Worm (Caenorhabditis elegans): ENCODE measurements around the gene idpb-4.

DNA sequence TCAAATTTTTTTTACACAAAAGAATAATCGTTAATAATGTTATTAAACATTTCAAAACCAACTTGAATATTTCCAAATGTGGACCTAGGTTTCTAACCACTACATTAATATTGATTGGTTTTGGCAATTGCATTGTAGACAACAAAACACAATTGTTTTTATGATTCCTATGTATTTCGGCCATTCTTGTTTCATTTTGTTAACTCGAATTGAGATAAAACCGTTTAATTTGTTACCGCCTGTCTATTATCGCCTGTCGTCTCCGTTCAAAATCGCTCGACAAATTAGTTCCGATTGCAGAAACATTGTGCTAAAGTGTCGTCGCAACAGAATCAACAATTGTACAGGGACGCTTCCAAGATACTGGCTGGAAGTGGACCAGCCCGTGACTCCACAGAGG, 33.3 kb upstream of the idpb-4 start, which contains the start of gene let-19:
- TF ChIP-seq flt-1 (GFP tag; IDR thresholded peaks at IDR 0.05), result no peak
- no peak for TF ChIP-seq hnd-1 (tag; optimal IDR thresholded peaks at IDR 0.05)
- no peak for TF ChIP-seq scrt-1 (GFP tag; IDR thresholded peaks at IDR 0.05)
- TF ChIP-seq hmbx-1 (tag; optimal IDR thresholded peaks at IDR 0.05), result no peak
- no peak for TF ChIP-seq ama-1 (optimal IDR thresholded peaks at IDR 0.05)

All from whole organism, early embryonic.